Worm (Caenorhabditis elegans) whole organism, L4/young adult: ENCODE results near the gene F21D9.4.

Experiments used
- dao-5 ChIP-seq: sonication (generic microtip); optimal IDR thresholded peaks from 2 replicates; lab custom pipeline; 2016; ENCODE audit warnings: missing genotype, missing genetic modification characterization, moderate library complexity, missing compliant biosample characterization
- him-1 ChIP-seq: sonication (generic microtip); optimal IDR thresholded peaks from 2 replicates; lab custom pipeline; 2016; ENCODE audit warnings: missing genotype, missing genetic modification reagents, missing genetic modification characterization, missing compliant biosample characterization

DNA sequence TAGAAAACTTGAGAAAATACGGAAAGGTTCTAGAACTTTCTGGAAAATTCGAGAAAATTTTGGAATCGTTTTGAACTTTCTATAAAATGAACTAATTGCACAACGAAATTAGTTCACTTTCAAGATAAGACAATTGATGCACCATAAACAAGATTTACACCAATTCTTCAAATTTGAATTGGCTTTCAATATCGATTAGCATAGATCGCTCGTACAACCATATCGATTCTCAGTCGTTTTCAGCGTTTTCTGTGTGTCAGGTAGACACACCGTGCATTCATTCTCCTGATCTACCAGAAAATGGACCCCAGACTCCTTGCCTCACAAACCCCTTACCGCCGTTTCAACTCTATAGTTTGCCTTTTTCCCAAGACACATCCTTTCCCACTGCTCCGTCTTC, 28.7 kb downstream of the F21D9.4 start, which contains the start of gene fbxb-117:
- TF ChIP-seq him-1 (tag; lab: Kevin White, UChicago) (no peak), dao-5 (tag; lab: Kevin White, UChicago) (no peak)
